Fruit fly (Drosophila melanogaster) whole organism, embryonic: Measurements from ENCODE around the gene Hs2st.
A peak's percentile ranks its signal among the peaks of the same experiment; 100 is the strongest.

ENCODE experiments used
- Abd-B ChIP-seq: fragments of 200-800 bp; sonication (Bioruptor generic); optimal IDR thresholded peaks from 2 replicates; lab custom pipeline; 2018; ENCODE audit warnings: missing biosample characterization, mild to moderate bottlenecking, missing genetic modification characterization, moderate library complexity
- Aef1 ChIP-seq: fragments of 200-800 bp; sonication (Bioruptor generic); IDR thresholded peaks from 3 replicates; pipeline ENCODE4 v1.3.6; 2022; ENCODE audit warnings: missing biosample characterization, missing genetic modification characterization
- Antp ChIP-seq: fragments of 200-800 bp; sonication (Bioruptor generic); optimal IDR thresholded peaks from 3 replicates; lab custom pipeline; 2016; ENCODE audit warnings: missing biosample characterization, missing genetic modification characterization
- Awh ChIP-seq: fragments of 200-800 bp; sonication (Bioruptor generic); IDR thresholded peaks from 2 replicates; pipeline ENCODE4, ENCODE4 v1.3.6; 2022; ENCODE audit warnings: missing biosample characterization, missing genetic modification characterization
- B-H2 ChIP-seq: fragments of 200-800 bp; sonication (Bioruptor generic); optimal IDR thresholded peaks from 2 replicates; lab custom pipeline; 2018; ENCODE audit warnings: missing biosample characterization, mild to moderate bottlenecking, missing genetic modification characterization
- CG10147 ChIP-seq: fragments of 200-800 bp; sonication (Bioruptor generic); optimal IDR thresholded peaks from 2 replicates; lab custom pipeline; 2019; ENCODE audit warnings: missing biosample characterization, mild to moderate bottlenecking, missing genetic modification characterization, moderate library complexity
- CG10654 ChIP-seq: fragments of 200-800 bp; sonication (Bioruptor generic); optimal IDR thresholded peaks from 2 replicates; lab custom pipeline; 2016; ENCODE audit warnings: missing biosample characterization, missing genetic modification characterization
- CG11504 ChIP-seq: fragments of 200-800 bp; sonication (Bioruptor generic); optimal IDR thresholded peaks from 3 replicates; lab custom pipeline; 2019; ENCODE audit warnings: missing biosample characterization, mild to moderate bottlenecking, missing genetic modification characterization, moderate library complexity
- CG13424 ChIP-seq: fragments of 200-800 bp; sonication (Bioruptor generic); optimal IDR thresholded peaks from 2 replicates; lab custom pipeline; 2019; ENCODE audit warnings: missing biosample characterization, mild to moderate bottlenecking, missing genetic modification characterization, moderate library complexity
- CG16779 ChIP-seq: fragments of 200-800 bp; sonication (Bioruptor generic); IDR thresholded peaks from 2 replicates; pipeline ENCODE4 v1.3.6; 2022; ENCODE audit warnings: missing biosample characterization, missing genetic modification characterization
- CG17912 ChIP-seq: fragments of 200-800 bp; sonication (Bioruptor generic); optimal IDR thresholded peaks from 2 replicates; lab custom pipeline; 2018; ENCODE audit warnings: missing biosample characterization, mild to moderate bottlenecking, missing genetic modification characterization
- CG18764 ChIP-seq: fragments of 200-800 bp; sonication (Bioruptor generic); optimal IDR thresholded peaks from 3 replicates; lab custom pipeline; 2016; ENCODE audit warnings: missing biosample characterization, missing genetic modification characterization
- CG2116 ChIP-seq: fragments of 200-800 bp; sonication (Bioruptor generic); optimal IDR thresholded peaks from 3 replicates; lab custom pipeline; 2018; ENCODE audit warnings: missing biosample characterization, mild to moderate bottlenecking, missing genetic modification characterization
- CG2875 ChIP-seq: fragments of 200-800 bp; sonication (Bioruptor generic); optimal IDR thresholded peaks from 2 replicates; lab custom pipeline; 2017; ENCODE audit warnings: missing biosample characterization, mild to moderate bottlenecking, missing genetic modification characterization, missing genetic modification reagents
- CG32532 ChIP-seq: fragments of 200-800 bp; sonication (Bioruptor generic); IDR thresholded peaks from 2 replicates; pipeline ENCODE4 v1.3.6; 2022; ENCODE audit warnings: missing biosample characterization, missing genetic modification characterization
- CG33557 ChIP-seq: fragments of 200-800 bp; sonication (Bioruptor generic); optimal IDR thresholded peaks from 2 replicates; lab custom pipeline; 2019; ENCODE audit warnings: missing biosample characterization, mild to moderate bottlenecking, missing genetic modification characterization, moderate library complexity
- CG3847 ChIP-seq: fragments of 200-800 bp; sonication (Bioruptor generic); IDR thresholded peaks from 2 replicates; pipeline ENCODE4 v1.3.6; 2022; ENCODE audit warnings: missing biosample characterization, missing genetic modification characterization
- CG4328 ChIP-seq: fragments of 200-800 bp; sonication (Bioruptor generic); optimal IDR thresholded peaks from 3 replicates; lab custom pipeline; 2017; ENCODE audit warnings: missing biosample characterization, missing genetic modification reagents, missing genetic modification characterization
- CG4424 ChIP-seq: fragments of 200-800 bp; sonication (Bioruptor generic); optimal IDR thresholded peaks from 3 replicates; lab custom pipeline; 2016; ENCODE audit warnings: missing biosample characterization, missing genetic modification characterization
- CG5180 ChIP-seq: fragments of 200-800 bp; sonication (Bioruptor generic); optimal IDR thresholded peaks from 3 replicates; lab custom pipeline; 2017; ENCODE audit warnings: missing biosample characterization, missing genetic modification characterization, mild to moderate bottlenecking, moderate library complexity, missing genetic modification reagents
- CG6683 ChIP-seq: fragments of 200-800 bp; sonication (Bioruptor generic); optimal IDR thresholded peaks from 2 replicates; lab custom pipeline; 2017; ENCODE audit warnings: missing biosample characterization, mild to moderate bottlenecking, missing genetic modification characterization, missing genetic modification reagents
- CG8359 ChIP-seq: fragments of 200-800 bp; sonication (Bioruptor generic); optimal IDR thresholded peaks from 2 replicates; lab custom pipeline; 2017; ENCODE audit warnings: missing biosample characterization, mild to moderate bottlenecking, missing genetic modification characterization, borderline replicate concordance
- CG9609 ChIP-seq: fragments of 200-800 bp; sonication (Bioruptor generic); optimal IDR thresholded peaks from 3 replicates; lab custom pipeline; 2016; ENCODE audit warnings: missing biosample characterization, missing genetic modification characterization
- CG9727 ChIP-seq: fragments of 200-800 bp; sonication (Bioruptor generic); optimal IDR thresholded peaks from 3 replicates; lab custom pipeline; 2017; ENCODE audit warnings: missing biosample characterization, mild to moderate bottlenecking, missing genetic modification characterization
- CG9876 ChIP-seq: fragments of 200-800 bp; sonication (Bioruptor generic); optimal IDR thresholded peaks from 2 replicates; lab custom pipeline; 2016; ENCODE audit warnings: missing biosample characterization, missing genetic modification characterization
- ERR ChIP-seq: fragments of 200-800 bp; sonication (Bioruptor generic); optimal IDR thresholded peaks from 2 replicates; lab custom pipeline; 2016; ENCODE audit warnings: missing biosample characterization, missing genetic modification characterization
- Gsc ChIP-seq: fragments of 200-800 bp; sonication (Bioruptor generic); IDR thresholded peaks from 2 replicates; pipeline ENCODE4 v1.3.6; 2022; ENCODE audit warnings: missing biosample characterization, missing genetic modification characterization
- Hey ChIP-seq: fragments of 200-800 bp; sonication (Bioruptor generic); optimal IDR thresholded peaks from 3 replicates; lab custom pipeline; 2018; ENCODE audit warnings: missing biosample characterization, mild to moderate bottlenecking, missing genetic modification characterization
- Hmr ChIP-seq: fragments of 200-800 bp; sonication (Bioruptor generic); optimal IDR thresholded peaks from 3 replicates; lab custom pipeline; 2017; ENCODE audit warnings: mild to moderate bottlenecking, missing biosample characterization, missing genetic modification reagents, missing genetic modification characterization
- Hr78 ChIP-seq, 2 experiments: fragments of 200-800 bp in 1 of 2; fragments of >200 bp in 1 of 2; sonication (Bioruptor generic) in 1 of 2; optimal IDR thresholded peaks; 2 replicates each; lab custom pipeline; 2017 to 2019; ENCODE audit warnings: missing biosample characterization in 2 of 2, missing genetic modification characterization in 2 of 2, mild to moderate bottlenecking in 1 of 2, moderate library complexity in 1 of 2
- Nf-YB ChIP-seq: fragments of 200-800 bp; sonication (Bioruptor generic); optimal IDR thresholded peaks from 3 replicates; lab custom pipeline; 2019; ENCODE audit warnings: missing biosample characterization, mild to moderate bottlenecking, missing genetic modification characterization, moderate library complexity
- Pdp1 ChIP-seq, 2 experiments: fragments of 200-800 bp; sonication (Bioruptor generic); optimal IDR thresholded peaks; 3 replicates each; lab custom pipeline; 2016; ENCODE audit warnings: missing biosample characterization in 2 of 2, missing genetic modification characterization in 2 of 2, mild to moderate bottlenecking in 1 of 2, moderate library complexity in 1 of 2
- Xrp1 ChIP-seq: fragments of 200-800 bp; sonication (Bioruptor generic); IDR thresholded peaks from 2 replicates; pipeline ENCODE4 v1.3.6; 2022; ENCODE audit warnings: missing biosample characterization, missing genetic modification characterization
- ash1 ChIP-seq: fragments of 200-800 bp; sonication (Bioruptor generic); optimal IDR thresholded peaks from 2 replicates; lab custom pipeline; 2018; ENCODE audit warnings: missing biosample characterization, mild to moderate bottlenecking, missing genetic modification characterization
- ato ChIP-seq: fragments of 200-800 bp; sonication (Bioruptor generic); IDR thresholded peaks from 2 replicates; pipeline ENCODE4 v1.3.6; 2022; ENCODE audit warnings: missing biosample characterization, missing genetic modification characterization; ENCODE audit not compliant: partially characterized antibody
- dpn ChIP-seq, 2 experiments: fragments of 200-800 bp; sonication (Bioruptor generic); optimal IDR thresholded peaks; 3 replicates each; lab custom pipeline; 2016; ENCODE audit warnings: missing biosample characterization in 2 of 2, missing genetic modification characterization in 2 of 2
- fd64A ChIP-seq: fragments of 200-800 bp; sonication (Bioruptor generic); optimal IDR thresholded peaks from 3 replicates; lab custom pipeline; 2018; ENCODE audit warnings: missing biosample characterization, mild to moderate bottlenecking, missing genetic modification characterization
- fu2 ChIP-seq: fragments of 200-800 bp; sonication (Bioruptor generic); optimal IDR thresholded peaks from 2 replicates; lab custom pipeline; 2016; ENCODE audit warnings: missing biosample characterization, missing genetic modification characterization
- gsb-n ChIP-seq: fragments of 200-800 bp; sonication (Bioruptor generic); optimal IDR thresholded peaks from 3 replicates; lab custom pipeline; 2018; ENCODE audit warnings: missing biosample characterization, mild to moderate bottlenecking, missing genetic modification characterization
- hkb ChIP-seq, 2 experiments: fragments of 200-800 bp in 1 of 2; fragments of >200 bp in 1 of 2; sonication (Bioruptor generic) in 1 of 2; IDR thresholded peaks in 1 of 2; optimal IDR thresholded peaks in 1 of 2; 2 replicates each; pipeline versions ENCODE4 v1.3.6 to Lab custom; 2017 to 2022; ENCODE audit warnings: missing biosample characterization in 1 of 2, missing genetic modification characterization in 1 of 2
- jing ChIP-seq: fragments of 200-800 bp; sonication (Bioruptor generic); optimal IDR thresholded peaks from 2 replicates; lab custom pipeline; 2018; ENCODE audit warnings: missing biosample characterization, mild to moderate bottlenecking, missing genetic modification characterization
- lbe ChIP-seq: fragments of 200-800 bp; sonication (Bioruptor generic); optimal IDR thresholded peaks from 2 replicates; lab custom pipeline; 2016; ENCODE audit warnings: missing biosample characterization, mild to moderate bottlenecking, missing genetic modification characterization
- nau ChIP-seq: fragments of 200-800 bp; sonication (Bioruptor generic); optimal IDR thresholded peaks from 3 replicates; lab custom pipeline; 2017; ENCODE audit warnings: missing biosample characterization, mild to moderate bottlenecking, missing genetic modification characterization, missing genetic modification reagents
- salm ChIP-seq: fragments of 200-800 bp; sonication (Bioruptor generic); optimal IDR thresholded peaks from 2 replicates; lab custom pipeline; 2018; ENCODE audit warnings: missing biosample characterization, mild to moderate bottlenecking, missing genetic modification characterization
- sd ChIP-seq: fragments of 200-800 bp; sonication (Bioruptor generic); optimal IDR thresholded peaks from 3 replicates; lab custom pipeline; 2018; ENCODE audit warnings: missing biosample characterization, mild to moderate bottlenecking, missing genetic modification characterization, moderate library complexity
- sens ChIP-seq: fragments of 200-800 bp; sonication (Bioruptor generic); peaks from one replicate; lab custom pipeline; 2016; ENCODE audit warnings: missing biosample characterization, missing genetic modification characterization
- slou ChIP-seq: fragments of 200-800 bp; sonication (Bioruptor generic); optimal IDR thresholded peaks from 3 replicates; lab custom pipeline; 2016; ENCODE audit warnings: missing biosample characterization, missing genetic modification characterization
- tap ChIP-seq: fragments of 200-800 bp; optimal IDR thresholded peaks from 3 replicates; lab custom pipeline; 2019; ENCODE audit warnings: missing biosample characterization, mild to moderate bottlenecking, missing genetic modification characterization, moderate library complexity
- zf30C ChIP-seq: fragments of 200-800 bp; sonication (Bioruptor generic); optimal IDR thresholded peaks from 3 replicates; lab custom pipeline; 2018; ENCODE audit warnings: missing biosample characterization, mild to moderate bottlenecking, missing genetic modification characterization

Hs2st gene

dm6 chr2L:19434260-19434659 is 10.3 kb downstream of the Hs2st start (continued):
- peak; percentile 68 for TF ChIP-seq Xrp1 (GFP tag; lab: Robert Waterston, UW)
- peak; percentile 65 for TF ChIP-seq CG2875 (GFP tag; lab: Kevin White, UChicago)
- no peak for TF ChIP-seq ash1
- no peak for TF ChIP-seq CG9876 (GFP tag; lab: Kevin White, UChicago)
- peak; percentile 12 for TF ChIP-seq CG18764 (GFP tag; lab: Kevin White, UChicago)
- TF ChIP-seq Antp (GFP tag; lab: Kevin White, UChicago) = no peak
- TF ChIP-seq CG5180 (GFP tag; lab: Kevin White, UChicago) = peak; percentile 24
- TF ChIP-seq CG8359 (GFP tag; lab: Kevin White, UChicago) = peak; percentile 75
- TF ChIP-seq Aef1 (GFP tag; lab: Robert Waterston, UW) = no peak
- peak; percentile 77 for TF ChIP-seq sens
- TF ChIP-seq CG9727 (GFP tag; lab: Kevin White, UChicago) = peak; percentile 57
- TF ChIP-seq dpn (GFP tag; optimal IDR thresholded peaks at IDR 0.05; lab: Kevin White, UChicago) = no peak
- no peak for TF ChIP-seq ERR
- no peak for TF ChIP-seq fu2 (GFP tag; lab: Kevin White, UChicago)
- TF ChIP-seq slou (GFP tag; lab: Kevin White, UChicago) = no peak
- TF ChIP-seq ato (GFP tag; lab: Robert Waterston, UW) = no peak
- TF ChIP-seq CG11504 (tag; lab: Kevin White, UChicago) = peak; percentile 49
- peak; percentile 62 for TF ChIP-seq gsb-n (tag; lab: Kevin White, UChicago)
- TF ChIP-seq CG13424 (tag; lab: Kevin White, UChicago) = peak; percentile 59
- peak; percentile 55 for TF ChIP-seq sd (tag; lab: Kevin White, UChicago)
- peak; percentile 78 for TF ChIP-seq CG17912 (GFP tag; lab: Kevin White, UChicago)
- TF ChIP-seq nau (GFP tag; lab: Kevin White, UChicago) = no peak
- peak in 1 of 2 experiments; percentile 23 for TF ChIP-seq Pdp1 (GFP tag; optimal IDR thresholded peaks at IDR 0.05; lab: Kevin White, UChicago)
- no peak for TF ChIP-seq Hey (tag; lab: Kevin White, UChicago)
- peak in 1 of 2 experiments; percentile 42 for TF ChIP-seq Hr78 (GFP tag; optimal IDR thresholded peaks at IDR 0.05; lab: Kevin White, UChicago)
- no peak for TF ChIP-seq Abd-B (GFP tag; lab: Kevin White, UChicago)
- TF ChIP-seq CG33557 (GFP tag; lab: Kevin White, UChicago) = peak; percentile 91
- no peak for TF ChIP-seq CG2116 (GFP tag; lab: Kevin White, UChicago)
- peak; percentile 79 for TF ChIP-seq fd64A
- TF ChIP-seq salm (tag; lab: Kevin White, UChicago) = peak; percentile 83
- TF ChIP-seq Gsc (GFP tag; lab: Robert Waterston, UW) = no peak
- TF ChIP-seq Hmr = peak; percentile 44
- TF ChIP-seq B-H2 (GFP tag; lab: Kevin White, UChicago) = no peak
- no peak for TF ChIP-seq CG16779 (GFP tag; lab: Robert Waterston, UW)
- TF ChIP-seq tap (tag; lab: Kevin White, UChicago) = peak; percentile 75
- TF ChIP-seq Nf-YB (GFP tag; lab: Kevin White, UChicago) = peak; percentile 57
- TF ChIP-seq CG10654 = peak; percentile 17
- TF ChIP-seq lbe (GFP tag; lab: Kevin White, UChicago) = no peak
- TF ChIP-seq Awh = peak; percentile 36; the same call in 1 of the 2 replicates
- TF ChIP-seq CG32532 (GFP tag; lab: Robert Waterston, UW) = no peak
- TF ChIP-seq CG6683 (GFP tag; lab: Kevin White, UChicago) = peak; percentile 51
- no peak for TF ChIP-seq CG9609 (GFP tag; lab: Kevin White, UChicago)
- peak; percentile 60 for TF ChIP-seq CG4328
- TF ChIP-seq CG4424 (GFP tag; lab: Kevin White, UChicago) = no peak
- TF ChIP-seq hkb (optimal IDR thresholded peaks at IDR 0.05; lab: Kevin White, UChicago) = no peak
- TF ChIP-seq hkb (GFP tag; IDR thresholded peaks at IDR 0.05; lab: Robert Waterston, UW) = peak; percentile 38; the same call in 1 of the 2 replicates
- peak; percentile 35 for TF ChIP-seq CG10147
- TF ChIP-seq CG3847 = no peak
- TF ChIP-seq jing (GFP tag; lab: Kevin White, UChicago) = no peak
- TF ChIP-seq zf30C (GFP tag; lab: Kevin White, UChicago) = no peak
